In genomic region chrV:7059350-7059749, ce11 we compare ENCODE assay signal across 4 worm cellular contexts.
TF ChIP-seq lines count a peak whose summit lies in the region.

Gene mdt-6, minus strand, starts transcription at chrV:7059624.

TF ChIP-seq in whole organism, L1 larva, 84 proteins besides CTCF, POLR2A, EP300 and RAD21:
- peak; percentile 5 for TF ChIP-seq nhr-85 (tag; lab: Kevin White, UChicago)
- TF ChIP-seq unc-30 (tag; optimal IDR thresholded peaks at IDR 0.05; lab: Kevin White, UChicago), result no peak

TF ChIP-seq in whole organism, L3 larva, 47 proteins besides CTCF, POLR2A, EP300 and RAD21:
- TF ChIP-seq nhr-76 (tag; optimal IDR thresholded peaks at IDR 0.05; lab: Kevin White, UChicago) (no peak), nhr-77 (tag; optimal IDR thresholded peaks at IDR 0.05; lab: Kevin White, UChicago) (no peak), ama-1 (optimal IDR thresholded peaks at IDR 0.05; lab: Kevin White, UChicago) (peak; percentile 51)

TF ChIP-seq in whole organism, L4 larva, 104 proteins besides CTCF, POLR2A, EP300 and RAD21:
- TF ChIP-seq ceh-62 (tag; optimal IDR thresholded peaks at IDR 0.05; lab: Kevin White, UChicago) (no peak), snpc-1.2 (GFP tag; IDR thresholded peaks at IDR 0.05; lab: Robert Waterston, UW) (0 out of 2 replicates have a peak, but pooled peaks have one; percentile 26), aha-1 (tag; lab: Kevin White, UChicago) (peak; percentile 84), unc-62 (GFP tag; optimal IDR thresholded peaks at IDR 0.05 in 1 of 2; lab: Kevin White, UChicago) (peak in 1 of 2 experiments; percentile 88), unc-62 (tag; optimal IDR thresholded peaks at IDR 0.05; lab: Kevin White, UChicago) (no peak), ctbp-1 (GFP tag; IDR thresholded peaks at IDR 0.05; lab: Robert Waterston, UW) (0 out of 2 replicates have a peak, but pooled peaks have one; percentile 11), mep-1 (tag; optimal IDR thresholded peaks at IDR 0.05; lab: Kevin White, UChicago) (no peak), T26A8.4 (GFP tag; IDR thresholded peaks at IDR 0.05; lab: Robert Waterston, UW) (peak; percentile 53)
TF ChIP-seq in whole organism, L4 larva: peak in this region for 5.

TF ChIP-seq in whole organism, young adult, 124 proteins besides CTCF, POLR2A, EP300 and RAD21:
- TF ChIP-seq B0019.2 (GFP tag; conservative IDR thresholded peaks at IDR 0.05; lab: Robert Waterston, UW) (no peak), ekl-4 (GFP tag; IDR thresholded peaks at IDR 0.05; lab: Robert Waterston, UW) (peak; percentile 13; the same call in 1 of the 2 replicates), atf-7 (tag; optimal IDR thresholded peaks at IDR 0.05; lab: Kevin White, UChicago) (no peak), mcd-1 (GFP tag; IDR thresholded peaks at IDR 0.05; lab: Robert Waterston, UW) (no peak), tlf-1 (GFP tag; optimal IDR thresholded peaks at IDR 0.05; lab: Kevin White, UChicago) (no peak), xnd-1 (tag; optimal IDR thresholded peaks at IDR 0.05; lab: Kevin White, UChicago) (no peak), madf-6 (GFP tag; IDR thresholded peaks at IDR 0.05; lab: Robert Waterston, UW) (peak; percentile 51; the same call in 1 of the 2 replicates), nfyb-1 (GFP tag; IDR thresholded peaks at IDR 0.05; lab: Robert Waterston, UW) (no peak), lin-54 (GFP tag; optimal IDR thresholded peaks at IDR 0.05; lab: Kevin White, UChicago) (peak; percentile 18), B0336.3 (GFP tag; IDR thresholded peaks at IDR 0.05; lab: Robert Waterston, UW) (peak; percentile 53), hsf-1 (GFP tag; IDR thresholded peaks at IDR 0.05; lab: Robert Waterston, UW) (0 out of 2 replicates have a peak, but pooled peaks have one; percentile 31), bed-1 (GFP tag; IDR thresholded peaks at IDR 0.05; lab: Robert Waterston, UW) (no peak), F10E7.11 (tag; optimal IDR thresholded peaks at IDR 0.05; lab: Kevin White, UChicago) (no peak)
